Worm (Caenorhabditis elegans): ENCODE data around the gene srg-27.

ce11 chrV:5301226-5301625 is 38.4 kb upstream of the srg-27 start:
- TF ChIP-seq odd-2 (tag; optimal IDR thresholded peaks at IDR 0.05), result no peak
- no peak for TF ChIP-seq pha-4 (tag; optimal IDR thresholded peaks at IDR 0.05)

Measured in whole organism, late embryonic.